Fruit fly (Drosophila melanogaster): ENCODE measurements around the gene CG7384.

CG7384 gene

dm6 chr2L:10502244-10502643, 8.0 kb downstream of the CG7384 start (continued):
- TF ChIP-seq Fer1 (GFP tag; optimal IDR thresholded peaks at IDR 0.05) = no peak
- no peak for TF ChIP-seq Ravus (GFP tag; IDR thresholded peaks at IDR 0.05)
- TF ChIP-seq Ets65A (GFP tag) = no peak

dm6 chr2L:10500309-10500974, 9.8 kb downstream of the CG7384 start:
- peak; percentile 7 for TF ChIP-seq BtbVII (GFP tag; optimal IDR thresholded peaks at IDR 0.05)
- TF ChIP-seq sr (GFP tag; IDR thresholded peaks at IDR 0.05) = no peak
- TF ChIP-seq CG12299 (tag; optimal IDR thresholded peaks at IDR 0.05) = no peak
- TF ChIP-seq ATbp (GFP tag; optimal IDR thresholded peaks at IDR 0.05) = no peak
- peak; percentile 54 for TF ChIP-seq sd (tag; optimal IDR thresholded peaks at IDR 0.05)
- TF ChIP-seq Pdp1 (GFP tag; optimal IDR thresholded peaks at IDR 0.05) = peak in 1 of 2 experiments; percentile 23
- TF ChIP-seq Lpt (GFP tag; optimal IDR thresholded peaks at IDR 0.05) = no peak
- peak; percentile 40; the same call in 1 of the 2 replicates for TF ChIP-seq onecut (GFP tag; IDR thresholded peaks at IDR 0.05)
- peak in 1 of 2 experiments; percentile 33 for TF ChIP-seq eve (GFP tag; optimal IDR thresholded peaks at IDR 0.05)

dm6 chr2L:10499608-10500007, 10.6 kb downstream of the CG7384 start:
- TF ChIP-seq Sox102F (GFP tag; optimal IDR thresholded peaks at IDR 0.05) (no peak), otp (GFP tag; IDR thresholded peaks at IDR 0.05) (0 out of 3 replicates have a peak, but pooled peaks have one; percentile 6), CG11695 (GFP tag; IDR thresholded peaks at IDR 0.05) (0 out of 3 replicates have a peak, but pooled peaks have one; percentile 26), inv (GFP tag; IDR thresholded peaks at IDR 0.05; ENCODE audit: partially characterized antibody) (no peak), CG10366 (GFP tag; IDR thresholded peaks at IDR 0.05) (no peak), hkb (optimal IDR thresholded peaks at IDR 0.05) (no peak), hkb (GFP tag; IDR thresholded peaks at IDR 0.05) (no peak), fd96Cb (tag; optimal IDR thresholded peaks at IDR 0.05) (no peak), bowl (GFP tag; IDR thresholded peaks at IDR 0.05) (no peak), Camta (GFP tag; optimal IDR thresholded peaks at IDR 0.05) (no peak), Bdp1 (GFP tag; optimal IDR thresholded peaks at IDR 0.05) (no peak), TFAM (GFP tag; optimal IDR thresholded peaks at IDR 0.05) (no peak), prd (optimal IDR thresholded peaks at IDR 0.05) (no peak), prd (GFP tag; IDR thresholded peaks at IDR 0.05) (no peak), CG42726 (GFP tag; IDR thresholded peaks at IDR 0.05; ENCODE audit: partially characterized antibody) (no peak), CG10543 (GFP tag; optimal IDR thresholded peaks at IDR 0.05) (peak; percentile 44), Ets65A (GFP tag) (no peak), gt (GFP tag; IDR thresholded peaks at IDR 0.05) (no peak), CG32532 (GFP tag; IDR thresholded peaks at IDR 0.05) (0 out of 2 replicates have a peak, but pooled peaks have one; percentile 10), CG6689 (GFP tag; IDR thresholded peaks at IDR 0.05) (peak; percentile 8; the same call in 1 of the 2 replicates), CG14710 (tag; optimal IDR thresholded peaks at IDR 0.05) (no peak), cato (GFP tag; optimal IDR thresholded peaks at IDR 0.05; ENCODE audit: borderline replicate concordance) (no peak), NfI (GFP tag; optimal IDR thresholded peaks at IDR 0.05) (peak; percentile 8), en (GFP tag; optimal IDR thresholded peaks at IDR 0.05) (no peak), CG3065 (GFP tag; optimal IDR thresholded peaks at IDR 0.05) (no peak), Oli (tag; optimal IDR thresholded peaks at IDR 0.05) (no peak), wor (GFP tag; IDR thresholded peaks at IDR 0.05) (no peak), Atf3 (GFP tag; optimal IDR thresholded peaks at IDR 0.05) (no peak), chm (GFP tag; IDR thresholded peaks at IDR 0.05) (0 out of 2 replicates have a peak, but pooled peaks have one; percentile 27), ranshi (GFP tag; IDR thresholded peaks at IDR 0.05) (no peak), Hr78 (GFP tag; optimal IDR thresholded peaks at IDR 0.05) (no peak), CG8290 (GFP tag; optimal IDR thresholded peaks at IDR 0.05) (no peak), CG8290 (tag; optimal IDR thresholded peaks at IDR 0.05) (peak in 1 of 2 experiments; percentile 48), bbx (GFP tag; IDR thresholded peaks at IDR 0.05; ENCODE audit: partially characterized antibody) (no peak), Six4 (GFP tag; optimal IDR thresholded peaks at IDR 0.05) (no peak), grn (GFP tag; optimal IDR thresholded peaks at IDR 0.05) (no peak), CG18619 (GFP tag; optimal IDR thresholded peaks at IDR 0.05) (no peak), sr (GFP tag; IDR thresholded peaks at IDR 0.05) (peak; percentile 99)
